Fruit fly (Drosophila melanogaster) whole organism, adult: ENCODE data around the gene Rab23.

ENCODE experiments used
- CG12768 ChIP-seq: fragments of 200-800 bp; sonication (Bioruptor generic); optimal IDR thresholded peaks from 2 replicates; lab custom pipeline; 2017; ENCODE audit warnings: missing biosample characterization, missing genetic modification characterization, mild to moderate bottlenecking, moderate library complexity, missing genetic modification reagents
- CG14711 ChIP-seq: fragments of 200-800 bp; sonication (Bioruptor generic); optimal IDR thresholded peaks from 2 replicates; lab custom pipeline; 2018; ENCODE audit warnings: missing biosample characterization, mild to moderate bottlenecking, missing genetic modification characterization, moderate library complexity
- CG7045 ChIP-seq: fragments of 200-800 bp; sonication (Bioruptor generic); optimal IDR thresholded peaks from 2 replicates; lab custom pipeline; 2017; ENCODE audit warnings: missing biosample characterization, mild to moderate bottlenecking, missing genetic modification characterization
- CG7101 ChIP-seq: fragments of 200-800 bp; sonication (Bioruptor generic); optimal IDR thresholded peaks from 2 replicates; lab custom pipeline; 2018; ENCODE audit warnings: missing biosample characterization, mild to moderate bottlenecking, missing genetic modification characterization, moderate library complexity
- Crg-1 ChIP-seq: fragments of 200-800 bp; sonication (Bioruptor generic); optimal IDR thresholded peaks from 2 replicates; lab custom pipeline; 2016; ENCODE audit warnings: missing biosample characterization, missing genetic modification characterization
- bab1 ChIP-seq: fragments of 200-800 bp; sonication (Bioruptor generic); optimal IDR thresholded peaks from 3 replicates; lab custom pipeline; 2019; ENCODE audit warnings: missing biosample characterization, mild to moderate bottlenecking, missing genetic modification characterization, moderate library complexity
- cnc ChIP-seq, 2 experiments: fragments of >200 bp; optimal IDR thresholded peaks; 2 replicates each; lab custom pipeline; 2017
- kay ChIP-seq: fragments of 200-800 bp; sonication (Bioruptor generic); peaks from one replicate; lab custom pipeline; 2016; ENCODE audit warnings: missing biosample characterization, missing genetic modification characterization, borderline replicate concordance
- ovo ChIP-seq: fragments of 200-800 bp; sonication (Bioruptor generic); optimal IDR thresholded peaks from 2 replicates; lab custom pipeline; 2016; ENCODE audit warnings: missing biosample characterization, missing genetic modification characterization
- pad ChIP-seq: fragments of 200-800 bp; sonication (Bioruptor generic); optimal IDR thresholded peaks from 3 replicates; lab custom pipeline; 2017; ENCODE audit warnings: missing biosample characterization, missing genetic modification characterization, mild to moderate bottlenecking, moderate library complexity, missing genetic modification reagents
- tj ChIP-seq: fragments of 200-800 bp; sonication (Bioruptor generic); optimal IDR thresholded peaks from 3 replicates; lab custom pipeline; 2017; ENCODE audit warnings: missing biosample characterization, mild to moderate bottlenecking, missing genetic modification characterization, moderate library complexity
- toe ChIP-seq: fragments of 200-800 bp; sonication (Bioruptor generic); optimal IDR thresholded peaks from 2 replicates; lab custom pipeline; 2016; ENCODE audit warnings: missing biosample characterization, missing genetic modification characterization

DNA sequence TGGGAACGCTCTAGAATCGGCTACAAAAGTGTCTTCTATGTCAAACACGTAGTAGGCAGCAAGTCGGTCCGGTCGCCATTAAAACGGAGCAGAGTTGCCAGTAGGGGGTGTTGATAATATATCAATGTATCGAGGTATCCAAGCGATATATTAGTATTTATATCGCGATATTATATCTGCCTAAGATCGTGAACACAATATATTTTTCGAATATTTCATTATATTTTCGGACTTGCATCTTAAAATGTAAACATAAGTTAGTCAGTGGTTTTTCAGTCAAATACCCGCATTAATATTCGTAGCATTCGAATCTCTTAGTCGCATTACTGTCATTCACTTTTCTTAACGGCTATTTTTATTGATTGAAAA, 25.4 kb downstream of the Rab23 start, which contains the start of gene CG2182:
- TF ChIP-seq CG7045 (GFP tag; lab: Kevin White, UChicago) = no peak
- no peak for TF ChIP-seq CG14711 (tag; lab: Kevin White, UChicago)
- TF ChIP-seq CG12768 (GFP tag; lab: Kevin White, UChicago) = no peak
- no peak for TF ChIP-seq cnc (optimal IDR thresholded peaks at IDR 0.05; lab: Kevin White, UChicago)
- TF ChIP-seq toe = peak; percentile 38
- no peak for TF ChIP-seq tj (GFP tag; lab: Kevin White, UChicago)
- TF ChIP-seq CG7101 = no peak
- no peak for TF ChIP-seq pad (GFP tag; lab: Kevin White, UChicago)
- TF ChIP-seq kay = no peak
- TF ChIP-seq Crg-1 (GFP tag; lab: Kevin White, UChicago) = peak; percentile 9
- TF ChIP-seq bab1 (GFP tag; lab: Kevin White, UChicago) = no peak
- no peak for TF ChIP-seq ovo (GFP tag; lab: Kevin White, UChicago)
